Worm (Caenorhabditis elegans) whole organism, dauer: ENCODE data around the gene C30G4.4.

Experiments
- unc-62 ChIP-seq: sonication (generic microtip); optimal IDR thresholded peaks from 2 replicates; lab custom pipeline; 2017; ENCODE audit warnings: missing biosample characterization, missing genetic modification reagents, missing genetic modification characterization

Gene C30G4.4

DNA sequence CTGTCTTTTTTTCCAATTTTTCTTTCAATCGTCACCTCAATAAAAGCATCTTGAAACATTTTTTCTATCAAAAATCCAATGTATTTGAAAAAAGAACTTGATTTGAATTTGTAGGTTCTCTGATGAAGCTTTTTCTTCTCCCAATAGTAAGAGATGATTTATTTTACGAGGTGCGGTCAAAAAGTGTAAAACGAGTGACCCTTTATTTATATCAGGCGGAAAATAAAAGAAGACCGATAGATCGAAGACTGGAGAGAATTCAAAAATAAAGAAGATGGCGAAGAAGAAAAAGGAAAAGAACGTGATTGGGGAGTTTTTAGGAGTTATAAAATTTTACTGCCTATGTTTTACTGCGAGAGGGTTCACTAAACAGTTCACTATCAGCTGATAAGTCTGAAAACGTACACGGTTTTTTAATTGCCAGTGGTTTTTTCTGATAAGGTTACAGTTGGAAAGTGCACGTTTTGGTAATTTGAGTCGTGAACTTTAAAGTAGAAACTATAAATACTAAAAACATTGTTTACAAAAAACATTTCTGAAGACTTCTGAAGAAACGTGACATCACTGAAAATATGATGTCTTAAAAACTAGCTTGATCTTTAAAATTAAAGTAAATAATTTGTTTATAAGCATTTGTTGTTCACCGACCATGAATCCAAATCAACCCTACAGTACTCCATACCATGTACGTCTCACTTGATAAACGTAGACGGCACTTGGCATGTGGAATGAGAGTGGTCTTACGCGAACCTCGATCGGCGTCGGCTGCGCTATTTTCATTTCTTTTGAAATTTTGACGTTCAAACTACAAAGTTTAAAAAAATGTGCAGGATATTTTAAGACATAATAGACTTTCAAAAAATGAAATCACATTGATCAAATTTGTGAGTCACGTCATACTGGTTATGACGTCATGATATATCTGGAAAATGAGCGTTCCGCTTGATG lies 15.9 kb downstream of the C30G4.4 start:
- no peak for TF ChIP-seq unc-62 (GFP tag; lab: Kevin White, UChicago)

DNA sequence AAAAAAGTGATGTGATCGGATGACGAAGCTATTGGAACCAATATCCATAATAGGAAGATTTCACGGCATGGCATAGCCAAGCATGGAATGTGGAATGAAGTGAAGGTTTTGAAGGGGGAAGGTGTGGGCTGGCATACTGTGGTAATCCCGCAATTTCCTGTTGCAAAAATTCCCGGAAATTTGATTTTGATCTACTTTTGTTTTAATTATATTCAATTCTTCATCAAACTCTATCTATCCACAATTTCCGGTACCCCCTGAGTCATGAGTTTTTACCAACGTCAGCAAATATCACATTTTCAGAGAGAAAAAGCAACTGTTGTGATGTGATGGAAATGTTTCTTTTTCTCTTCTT lies 16.5 kb downstream of the C30G4.4 start, which contains the start of gene gcy-11:
Gene gcy-11 (minus strand): TSS at position 101 of the 355 bp plus-strand sequence.
- TF ChIP-seq unc-62 (GFP tag; lab: Kevin White, UChicago), result no peak

DNA sequence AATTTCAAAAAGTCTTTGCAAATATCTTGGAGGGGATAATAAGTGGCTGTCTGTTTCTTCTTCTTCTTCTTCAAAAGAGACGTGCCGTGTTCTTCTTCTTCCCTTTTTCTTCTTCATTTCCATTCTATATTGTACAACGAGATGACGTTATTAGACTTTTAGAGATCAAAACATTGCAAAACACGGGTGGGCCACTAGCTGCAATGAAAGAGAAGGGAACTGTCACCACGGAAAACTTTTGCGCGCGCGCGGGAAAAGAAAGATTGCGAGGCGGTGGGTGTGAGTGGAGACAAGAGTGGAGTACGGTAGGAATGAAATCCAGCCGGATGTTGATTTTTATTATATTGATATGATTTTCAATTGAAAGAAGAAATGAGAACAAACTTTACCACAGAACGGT lies 17.9 kb downstream of the C30G4.4 start:
- no peak for TF ChIP-seq unc-62 (GFP tag; lab: Kevin White, UChicago)

DNA sequence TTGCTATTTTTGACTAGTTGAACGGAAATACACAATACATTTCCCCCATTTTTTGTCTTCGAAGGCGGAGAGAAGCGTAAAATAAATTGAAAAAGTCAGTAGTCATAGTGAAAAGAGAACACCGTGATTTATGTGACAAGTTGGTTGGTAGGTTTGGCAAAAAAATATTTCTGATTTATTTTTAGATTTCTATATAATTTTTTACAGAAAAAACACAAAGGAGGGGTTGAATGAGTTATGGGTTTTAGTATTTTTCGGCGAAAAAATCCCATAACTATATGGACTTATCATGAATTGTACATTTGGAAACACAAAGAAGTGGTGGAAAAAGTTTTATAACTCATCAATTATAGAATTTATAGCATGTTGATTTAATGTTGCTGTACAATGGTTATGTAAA lies 26.5 kb downstream of the C30G4.4 start, which contains the start of gene C30G4.2:
Gene C30G4.2 (minus strand): TSS at position 101 of the 400 bp plus-strand sequence.
- TF ChIP-seq unc-62 (GFP tag; lab: Kevin White, UChicago), result no peak

DNA sequence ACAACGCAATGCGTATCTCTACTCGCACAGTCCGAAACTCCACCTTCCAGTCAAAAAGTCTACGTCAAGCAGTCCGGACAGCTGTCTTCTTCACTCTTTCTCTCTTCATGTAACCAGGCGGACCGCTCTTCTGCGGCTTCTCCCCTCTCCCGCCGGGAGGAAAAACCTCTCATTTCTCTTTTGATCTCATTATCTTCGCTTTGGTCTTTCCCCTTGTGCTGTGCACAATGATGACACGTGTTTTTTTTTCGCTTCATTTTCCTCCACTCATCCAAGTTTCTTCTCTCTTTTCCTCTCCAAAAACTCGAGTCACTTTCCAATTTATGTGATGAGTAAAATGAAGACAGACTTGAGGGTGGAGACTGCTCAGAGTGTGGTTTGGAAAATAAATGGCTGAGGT lies 29.0 kb downstream of the C30G4.4 start, which contains the start of gene F35B3.7:
Gene F35B3.7 (minus strand): TSS at position 133 of the 400 bp plus-strand sequence.
- no peak for TF ChIP-seq unc-62 (GFP tag; lab: Kevin White, UChicago)

DNA sequence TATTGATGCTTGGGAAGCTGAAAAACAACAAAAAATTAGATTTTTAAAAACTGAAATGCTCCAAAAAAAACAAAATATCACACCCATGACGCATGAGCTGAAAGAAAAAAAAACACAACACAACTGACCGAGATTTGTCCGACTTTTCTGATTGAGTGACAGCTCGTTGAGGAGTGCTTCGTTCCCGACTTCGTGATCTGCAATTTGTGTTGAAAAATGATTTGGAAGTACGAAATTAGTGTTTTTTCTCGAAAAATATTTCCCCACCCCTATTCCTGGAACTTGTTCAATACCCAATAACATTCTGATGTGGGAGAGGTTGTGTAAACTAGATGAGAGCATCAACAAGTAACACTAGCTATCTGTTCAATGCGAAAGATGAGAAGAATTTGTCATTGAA lies 30.4 kb downstream of the C30G4.4 start:
- TF ChIP-seq unc-62 (GFP tag; lab: Kevin White, UChicago), result no peak

DNA sequence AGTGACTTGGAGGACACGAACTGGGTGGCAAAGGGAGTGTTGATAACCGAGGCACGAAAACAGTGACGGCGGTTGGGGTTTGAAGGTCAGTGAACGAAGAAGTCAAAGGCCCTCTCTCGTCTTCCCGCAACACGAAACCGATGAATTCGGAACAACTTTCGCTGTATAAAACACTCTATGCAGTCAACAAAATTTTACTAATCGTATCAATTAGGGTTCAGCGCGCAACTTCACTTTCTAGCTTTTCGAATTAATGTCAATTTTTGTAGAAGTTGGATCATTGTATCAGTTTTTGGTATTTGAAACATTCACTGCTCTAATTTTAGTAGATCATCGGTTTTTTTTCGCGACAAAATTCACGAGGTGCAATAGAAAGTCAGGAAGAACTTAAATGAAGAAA lies 33.4 kb downstream of the C30G4.4 start:
- no peak for TF ChIP-seq unc-62 (GFP tag; lab: Kevin White, UChicago)

DNA sequence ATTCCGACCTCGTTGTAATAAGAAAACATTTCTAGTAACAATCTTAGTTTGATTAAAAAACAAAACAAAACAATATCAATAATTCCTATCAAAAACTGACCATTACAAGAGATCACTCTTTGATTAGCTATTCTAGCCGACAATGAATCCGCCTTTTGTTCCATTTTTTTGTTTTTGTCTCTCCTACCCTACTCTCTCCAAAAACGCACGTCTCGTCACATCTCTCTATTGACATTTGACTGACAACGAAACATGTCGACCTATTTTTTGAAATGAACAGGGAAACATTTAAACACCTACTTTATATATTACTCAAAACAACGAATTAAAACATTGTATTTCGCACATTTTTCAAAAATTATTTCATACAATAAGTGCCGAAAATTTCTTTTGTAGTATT lies 37.2 kb downstream of the C30G4.4 start:
- TF ChIP-seq unc-62 (GFP tag; lab: Kevin White, UChicago), result no peak

DNA sequence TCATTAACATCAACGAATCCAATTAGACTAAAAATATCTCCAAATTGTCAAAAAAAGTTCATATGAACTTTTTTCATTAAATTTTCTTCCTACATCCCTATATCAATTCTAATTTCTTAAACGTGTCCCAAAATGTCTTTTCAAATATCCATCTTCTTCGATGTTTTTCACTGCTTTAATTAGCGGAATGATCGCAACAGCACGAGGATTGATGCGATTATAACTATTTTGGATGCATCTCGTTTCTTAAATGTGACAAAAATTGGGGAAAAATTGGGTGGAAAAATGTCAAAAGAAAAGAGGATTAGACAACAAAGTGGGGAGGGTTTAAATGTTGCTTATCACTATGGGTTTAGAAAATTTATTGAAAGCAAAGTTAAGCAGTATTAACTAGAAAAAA lies 37.8 kb downstream of the C30G4.4 start:
- no peak for TF ChIP-seq unc-62 (GFP tag; lab: Kevin White, UChicago)

DNA sequence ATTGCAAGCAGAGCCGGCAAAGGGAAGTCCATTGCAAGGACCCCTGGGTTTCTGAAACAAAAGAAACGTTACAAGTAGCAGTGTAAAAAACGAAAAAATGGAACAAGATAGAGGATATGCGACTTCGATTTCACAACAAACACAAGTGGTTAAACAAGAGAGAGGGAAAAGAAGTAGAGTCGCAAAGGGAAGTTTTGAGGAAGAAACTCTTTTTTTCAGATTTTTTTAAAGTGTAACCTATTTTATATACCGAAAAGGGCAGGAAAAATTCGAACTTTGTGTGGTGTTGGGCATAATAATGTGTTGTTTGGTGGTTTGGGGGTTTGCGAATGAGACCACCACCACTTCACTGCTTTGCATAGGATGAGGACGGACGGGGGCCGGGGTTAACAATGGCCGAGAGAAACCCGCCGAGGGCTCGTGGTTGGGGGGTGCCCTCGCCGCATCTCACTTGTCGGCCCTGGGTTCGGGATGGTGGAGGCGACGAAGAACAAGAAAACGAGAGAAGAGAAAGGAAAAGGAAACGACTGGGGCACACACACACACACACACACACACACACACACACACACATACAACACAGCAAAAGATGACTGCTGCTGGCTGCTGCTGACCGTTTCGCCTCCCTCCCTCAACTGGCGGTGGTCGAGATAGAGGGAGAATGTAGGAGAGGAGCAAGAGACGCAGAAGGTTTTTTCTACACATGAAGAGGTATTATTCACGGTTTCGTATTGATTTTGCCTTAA lies 41.6 kb downstream of the C30G4.4 start, which contains the start of gene ptrn-1:
Gene ptrn-1 (minus strand): TSS at position 51 of the 746 bp plus-strand sequence.
- no peak for TF ChIP-seq unc-62 (GFP tag; lab: Kevin White, UChicago)

DNA sequence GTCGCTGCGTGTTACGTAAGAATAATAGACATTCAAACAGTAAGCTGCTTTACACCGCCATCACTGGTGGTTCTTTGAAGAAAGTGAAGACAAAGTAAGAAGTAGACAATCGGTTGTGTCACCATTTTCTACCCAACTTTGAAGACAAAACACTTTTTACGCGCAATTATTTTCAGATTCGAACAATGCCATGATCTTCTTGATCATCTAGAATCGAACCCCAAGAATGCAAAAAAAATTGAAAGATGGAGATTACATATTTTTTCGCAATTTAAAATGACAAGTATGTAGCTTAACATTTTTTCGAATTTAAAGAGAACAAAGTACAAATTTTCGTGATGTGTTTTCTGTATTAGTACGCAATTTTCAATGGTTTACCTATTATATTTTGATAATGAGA lies 51.1 kb downstream of the C30G4.4 start, which contains the start of gene F35B3.4:
Gene F35B3.4 (minus strand): TSS at position 101 of the 400 bp plus-strand sequence.
- no peak for TF ChIP-seq unc-62 (GFP tag; lab: Kevin White, UChicago)

DNA sequence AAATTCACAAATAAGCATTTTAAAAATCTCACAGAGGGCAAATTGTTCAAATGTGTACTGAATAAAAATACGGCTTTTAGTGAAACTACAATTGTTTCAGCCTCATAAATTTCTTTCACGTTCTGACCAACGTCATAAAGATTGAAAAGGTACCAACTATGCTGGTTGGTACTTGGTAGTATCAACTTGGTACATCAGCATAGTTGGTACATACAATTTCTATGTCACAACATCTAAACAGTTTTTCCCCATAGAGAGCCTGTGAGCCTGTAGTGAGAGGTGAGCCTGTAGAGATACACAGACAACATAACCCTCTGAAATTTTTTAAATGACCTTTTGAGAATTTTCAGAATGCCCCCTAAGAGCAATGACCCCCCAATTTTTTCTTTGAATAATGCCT lies 52.9 kb downstream of the C30G4.4 start:
- no peak for TF ChIP-seq unc-62 (GFP tag; lab: Kevin White, UChicago)

DNA sequence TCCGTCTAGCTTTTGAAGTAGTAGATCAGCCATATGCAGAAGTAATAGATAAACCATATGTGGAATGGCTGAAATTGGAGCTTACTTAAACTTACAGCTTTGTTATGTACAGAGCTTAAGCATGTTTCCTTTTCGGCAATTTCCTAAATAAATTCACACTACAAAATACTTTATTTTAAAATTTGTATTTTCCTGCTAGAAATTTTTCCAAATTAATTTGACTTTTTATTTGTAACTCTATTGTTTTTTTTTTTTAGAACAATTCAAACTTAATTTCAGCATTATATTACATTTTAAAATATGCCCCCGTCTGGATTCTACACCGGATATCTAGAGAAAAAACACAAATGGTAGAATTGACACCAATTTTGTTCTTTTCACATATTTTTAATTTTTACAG lies 58.8 kb downstream of the C30G4.4 start, which contains the start of gene F35B3.3:
Gene F35B3.3 (plus strand): TSS at position 301 of the 400 bp plus-strand sequence.
- no peak for TF ChIP-seq unc-62 (GFP tag; lab: Kevin White, UChicago)
